Fruit fly (Drosophila melanogaster): Measurements from ENCODE around the gene CG8578.
A peak's percentile ranks its signal among the peaks of the same experiment; 100 is the strongest.

Gene CG8578

dm6 chrX:15811666-15812614 lies 32.3 kb upstream of the CG8578 start (continued):
- TF ChIP-seq tap (tag; optimal IDR thresholded peaks at IDR 0.05) = no peak
- no peak for TF ChIP-seq CG12219 (GFP tag; optimal IDR thresholded peaks at IDR 0.05)
- peak; percentile 32; the same call in 1 of the 2 replicates for TF ChIP-seq CG13287 (GFP tag; IDR thresholded peaks at IDR 0.05; ENCODE audit: partially characterized antibody)
- TF ChIP-seq gcm2 (GFP tag; optimal IDR thresholded peaks at IDR 0.05) = no peak
- TF ChIP-seq disco-r (GFP tag; optimal IDR thresholded peaks at IDR 0.05) = no peak
- no peak for TF ChIP-seq CG7987 (GFP tag; optimal IDR thresholded peaks at IDR 0.05)
- TF ChIP-seq kah (GFP tag; optimal IDR thresholded peaks at IDR 0.05) = no peak
- peak; percentile 73 for TF ChIP-seq CG34376 (GFP tag; optimal IDR thresholded peaks at IDR 0.05)
- TF ChIP-seq gsb-n (tag; optimal IDR thresholded peaks at IDR 0.05) = no peak
- TF ChIP-seq CG7963 (GFP tag; IDR thresholded peaks at IDR 0.05; ENCODE audit: partially characterized antibody) = no peak
- no peak for TF ChIP-seq tup (GFP tag; optimal IDR thresholded peaks at IDR 0.05)
- peak; percentile 90 for TF ChIP-seq Adf1 (GFP tag; IDR thresholded peaks at IDR 0.05)
- no peak for TF ChIP-seq Mrtf (GFP tag; IDR thresholded peaks at IDR 0.05)
- no peak for TF ChIP-seq zfh1 (GFP tag; IDR thresholded peaks at IDR 0.05)
- TF ChIP-seq CG3065 (GFP tag; optimal IDR thresholded peaks at IDR 0.05) = no peak
- peak; percentile 20 for TF ChIP-seq CG4707 (GFP tag; optimal IDR thresholded peaks at IDR 0.05)
- no peak for TF ChIP-seq CG14050 (GFP tag; IDR thresholded peaks at IDR 0.05)
- TF ChIP-seq fd3F (GFP tag; optimal IDR thresholded peaks at IDR 0.05) = no peak
- TF ChIP-seq CG4360 (GFP tag; IDR thresholded peaks at IDR 0.05) = peak; percentile 98
- TF ChIP-seq CG10274 (GFP tag; optimal IDR thresholded peaks at IDR 0.05) = no peak
- no peak for TF ChIP-seq sna (GFP tag; IDR thresholded peaks at IDR 0.05; ENCODE audit: partially characterized antibody)
- TF ChIP-seq CG6765 (GFP tag; optimal IDR thresholded peaks at IDR 0.05) = peak; percentile 56
- peak; percentile 26; the same call in 1 of the 2 replicates for TF ChIP-seq stc (GFP tag; IDR thresholded peaks at IDR 0.05)
- TF ChIP-seq jing (GFP tag; optimal IDR thresholded peaks at IDR 0.05) = no peak
- TF ChIP-seq CG10462 (GFP tag; optimal IDR thresholded peaks at IDR 0.05) = no peak
- TF ChIP-seq CG9727 (GFP tag; optimal IDR thresholded peaks at IDR 0.05) = no peak
- TF ChIP-seq lov (optimal IDR thresholded peaks at IDR 0.05) = no peak
- no peak for TF ChIP-seq lov (GFP tag; IDR thresholded peaks at IDR 0.05)
- peak; percentile 56 for TF ChIP-seq CG12769 (tag; optimal IDR thresholded peaks at IDR 0.05)
- no peak for TF ChIP-seq gem (tag; optimal IDR thresholded peaks at IDR 0.05)
- no peak for TF ChIP-seq gfzf (GFP tag; optimal IDR thresholded peaks at IDR 0.05)
- TF ChIP-seq CG1832 (GFP tag; optimal IDR thresholded peaks at IDR 0.05) = no peak
- peak; percentile 8 for TF ChIP-seq Hey (tag; optimal IDR thresholded peaks at IDR 0.05)
- TF ChIP-seq HHEX (GFP tag; optimal IDR thresholded peaks at IDR 0.05) = no peak
- no peak for TF ChIP-seq ftz-f1 (GFP tag; optimal IDR thresholded peaks at IDR 0.05)
- TF ChIP-seq Dfd (GFP tag; optimal IDR thresholded peaks at IDR 0.05) = peak in 1 of 2 experiments; percentile 37
- no peak for TF ChIP-seq pzg (GFP tag; optimal IDR thresholded peaks at IDR 0.05)
- TF ChIP-seq D19B (GFP tag; optimal IDR thresholded peaks at IDR 0.05) = no peak
- TF ChIP-seq dan (GFP tag; IDR thresholded peaks at IDR 0.05) = no peak
- TF ChIP-seq sr (GFP tag; IDR thresholded peaks at IDR 0.05) = peak; percentile 82
- TF ChIP-seq CG1602 (GFP tag; optimal IDR thresholded peaks at IDR 0.05) = no peak
- TF ChIP-seq Hr78 (GFP tag; optimal IDR thresholded peaks at IDR 0.05) = peak in 1 of 2 experiments; percentile 21
- TF ChIP-seq gsb (GFP tag; IDR thresholded peaks at IDR 0.05) = no peak
- TF ChIP-seq CG1647 (GFP tag; optimal IDR thresholded peaks at IDR 0.05) = no peak
- TF ChIP-seq esg (GFP tag; conservative IDR thresholded peaks at IDR 0.05) = no peak
- TF ChIP-seq Lhr (GFP tag; optimal IDR thresholded peaks at IDR 0.05) = no peak
- TF ChIP-seq CG42726 (GFP tag; IDR thresholded peaks at IDR 0.05; ENCODE audit: partially characterized antibody) = no peak
- no peak for TF ChIP-seq ttk (GFP tag; IDR thresholded peaks at IDR 0.05)

All from whole organism, embryonic.